Fruit fly (Drosophila melanogaster) whole organism, prepupa: ENCODE results near the gene Dhfr.

Source experiments
- CG10631 ChIP-seq: fragments of 200-800 bp; sonication (Bioruptor generic); optimal IDR thresholded peaks from 2 replicates; lab custom pipeline; 2016; ENCODE audit warnings: missing biosample characterization, missing genetic modification characterization
- CG10669 ChIP-seq: fragments of 200-800 bp; sonication (Bioruptor generic); optimal IDR thresholded peaks from 3 replicates; lab custom pipeline; 2018; ENCODE audit warnings: missing biosample characterization, mild to moderate bottlenecking, missing genetic modification characterization, moderate library complexity
- CG11294 ChIP-seq: fragments of 200-800 bp; sonication (Bioruptor generic); IDR thresholded peaks from 2 replicates; pipeline ENCODE4 v1.3.6; 2022; ENCODE audit warnings: missing biosample characterization, missing genetic modification characterization
- CG11762 ChIP-seq: fragments of 200-800 bp; sonication (Bioruptor generic); optimal IDR thresholded peaks from 3 replicates; lab custom pipeline; 2016; ENCODE audit warnings: missing biosample characterization, missing genetic modification characterization; ENCODE audit not compliant: insufficient read depth
- CG11902 ChIP-seq: fragments of 200-800 bp; sonication (Bioruptor generic); optimal IDR thresholded peaks from 3 replicates; lab custom pipeline; 2016; ENCODE audit warnings: missing biosample characterization, missing genetic modification characterization
- CG15336 ChIP-seq: fragments of 200-800 bp; sonication (Bioruptor generic); IDR thresholded peaks from 2 replicates; pipeline ENCODE4 v1.3.6; 2022; ENCODE audit warnings: missing biosample characterization, missing genetic modification characterization
- CG1621 ChIP-seq: fragments of 200-800 bp; sonication (Bioruptor generic); optimal IDR thresholded peaks from 3 replicates; lab custom pipeline; 2018; ENCODE audit warnings: missing biosample characterization, mild to moderate bottlenecking, missing genetic modification characterization
- CG16779 ChIP-seq: fragments of 200-800 bp; sonication (Bioruptor generic); optimal IDR thresholded peaks from 3 replicates; lab custom pipeline; 2017; ENCODE audit warnings: missing biosample characterization, mild to moderate bottlenecking, missing genetic modification characterization
- CG31627 ChIP-seq: fragments of 200-800 bp; sonication (Bioruptor generic); optimal IDR thresholded peaks from 3 replicates; lab custom pipeline; 2016; ENCODE audit warnings: missing biosample characterization, missing genetic modification characterization
- CG32006 ChIP-seq: fragments of 200-800 bp; sonication (Bioruptor generic); optimal IDR thresholded peaks from 3 replicates; lab custom pipeline; 2017; ENCODE audit warnings: missing biosample characterization, mild to moderate bottlenecking, missing genetic modification characterization
- CG34406 ChIP-seq: fragments of 200-800 bp; sonication (Bioruptor generic); optimal IDR thresholded peaks from 3 replicates; lab custom pipeline; 2016; ENCODE audit warnings: missing biosample characterization, missing genetic modification characterization
- CG4318 ChIP-seq: fragments of 200-800 bp; sonication (Bioruptor generic); optimal IDR thresholded peaks from 3 replicates; lab custom pipeline; 2017; ENCODE audit warnings: missing biosample characterization, mild to moderate bottlenecking, missing genetic modification characterization
- CG6276 ChIP-seq: fragments of 200-800 bp; sonication (Bioruptor generic); optimal IDR thresholded peaks from 2 replicates; lab custom pipeline; 2017; ENCODE audit warnings: missing biosample characterization, mild to moderate bottlenecking, missing genetic modification characterization
- CG6792 ChIP-seq: fragments of 200-800 bp; sonication (Bioruptor generic); optimal IDR thresholded peaks from 3 replicates; lab custom pipeline; 2016; ENCODE audit warnings: missing biosample characterization, missing genetic modification characterization
- CG6808 ChIP-seq: fragments of 200-800 bp; sonication (Bioruptor generic); optimal IDR thresholded peaks from 3 replicates; lab custom pipeline; 2017; ENCODE audit warnings: missing biosample characterization, missing genetic modification characterization, mild to moderate bottlenecking, moderate library complexity, missing genetic modification reagents
- CG6854 ChIP-seq: fragments of 200-800 bp; sonication (Bioruptor generic); optimal IDR thresholded peaks from 2 replicates; lab custom pipeline; 2017; ENCODE audit warnings: missing biosample characterization, mild to moderate bottlenecking, missing genetic modification characterization
- CG7368 ChIP-seq: fragments of 200-800 bp; sonication (Bioruptor generic); optimal IDR thresholded peaks from 3 replicates; lab custom pipeline; 2016; ENCODE audit warnings: missing biosample characterization, missing genetic modification characterization
- CG8119 ChIP-seq: fragments of 200-800 bp; sonication (Bioruptor generic); IDR thresholded peaks from 3 replicates; pipeline ENCODE4 v1.3.6; 2022; ENCODE audit warnings: missing biosample characterization, missing genetic modification characterization
- CG8632 ChIP-seq: fragments of 200-800 bp; sonication (Bioruptor generic); optimal IDR thresholded peaks from 3 replicates; lab custom pipeline; 2016; ENCODE audit warnings: missing biosample characterization, missing genetic modification characterization
- CG9139 ChIP-seq: fragments of 200-800 bp; sonication (Bioruptor generic); optimal IDR thresholded peaks from 3 replicates; lab custom pipeline; 2017; ENCODE audit warnings: missing biosample characterization, mild to moderate bottlenecking, missing genetic modification characterization
- Eip75B ChIP-seq: fragments of 200-800 bp; sonication (Bioruptor generic); optimal IDR thresholded peaks from 3 replicates; lab custom pipeline; 2016; ENCODE audit warnings: missing biosample characterization, missing genetic modification characterization
- Eip78C ChIP-seq: fragments of 200-800 bp; sonication (Bioruptor generic); peaks from one replicate; lab custom pipeline; 2016; ENCODE audit warnings: missing biosample characterization, missing genetic modification characterization
- Ets21C ChIP-seq: fragments of 200-800 bp; sonication (Bioruptor generic); optimal IDR thresholded peaks from 3 replicates; lab custom pipeline; 2016; ENCODE audit warnings: missing biosample characterization, missing genetic modification characterization
- Ets96B ChIP-seq: fragments of 200-800 bp; optimal IDR thresholded peaks from 2 replicates; lab custom pipeline; 2019; ENCODE audit warnings: missing biosample characterization, mild to moderate bottlenecking, missing genetic modification characterization, moderate library complexity
- Gug ChIP-seq: fragments of 200-800 bp; sonication (Bioruptor generic); IDR thresholded peaks from 2 replicates; pipeline ENCODE4 v1.3.6; 2022; ENCODE audit warnings: missing biosample characterization, missing genetic modification characterization
- Hr38 ChIP-seq: sonication (Bioruptor generic); optimal IDR thresholded peaks from 2 replicates; lab custom pipeline; 2016; ENCODE audit warnings: missing biosample characterization, missing genetic modification characterization
- Hr39 ChIP-seq: fragments of 200-800 bp; sonication (Bioruptor generic); optimal IDR thresholded peaks from 2 replicates; lab custom pipeline; 2016; ENCODE audit warnings: missing biosample characterization, missing genetic modification characterization
- Hr4 ChIP-seq: fragments of 200-800 bp; sonication (Bioruptor generic); optimal IDR thresholded peaks from 3 replicates; lab custom pipeline; 2016; ENCODE audit warnings: missing biosample characterization, missing genetic modification characterization
- Lpt ChIP-seq: fragments of 200-800 bp; sonication (Bioruptor generic); optimal IDR thresholded peaks from 3 replicates; lab custom pipeline; 2016; ENCODE audit warnings: missing biosample characterization, missing genetic modification characterization
- Met ChIP-seq: fragments of 200-800 bp; sonication (Bioruptor generic); optimal IDR thresholded peaks from 3 replicates; lab custom pipeline; 2016; ENCODE audit warnings: missing biosample characterization, missing genetic modification characterization
- Sox102F ChIP-seq: fragments of 200-800 bp; sonication (Bioruptor generic); optimal IDR thresholded peaks from 2 replicates; lab custom pipeline; 2016; ENCODE audit warnings: missing biosample characterization, mild to moderate bottlenecking, missing genetic modification characterization
- Sox15 ChIP-seq: fragments of 200-800 bp; sonication (Bioruptor generic); optimal IDR thresholded peaks from 3 replicates; lab custom pipeline; 2016; ENCODE audit warnings: missing biosample characterization, missing genetic modification characterization
- achi ChIP-seq: fragments of 200-800 bp; sonication (Bioruptor generic); optimal IDR thresholded peaks from 3 replicates; lab custom pipeline; 2016; ENCODE audit warnings: missing biosample characterization, missing genetic modification characterization
- acj6 ChIP-seq: fragments of 200-800 bp; sonication (Bioruptor generic); optimal IDR thresholded peaks from 3 replicates; lab custom pipeline; 2016; ENCODE audit warnings: missing biosample characterization, missing genetic modification characterization
- dac ChIP-seq: fragments of 200-800 bp; sonication (Bioruptor generic); optimal IDR thresholded peaks from 2 replicates; lab custom pipeline; 2017; ENCODE audit warnings: missing biosample characterization, mild to moderate bottlenecking, missing genetic modification characterization
- dsx ChIP-seq: fragments of 200-800 bp; optimal IDR thresholded peaks from 3 replicates; lab custom pipeline; 2019; ENCODE audit warnings: missing biosample characterization, mild to moderate bottlenecking, missing genetic modification characterization, moderate library complexity; ENCODE audit not compliant: poor library complexity, severe bottlenecking
- eg ChIP-seq: fragments of 200-800 bp; sonication (Bioruptor generic); IDR thresholded peaks from 3 replicates; pipeline ENCODE4 v1.3.6; 2022; ENCODE audit warnings: missing biosample characterization, missing genetic modification characterization
- esn ChIP-seq: fragments of 200-800 bp; sonication (Bioruptor generic); optimal IDR thresholded peaks from 2 replicates; lab custom pipeline; 2016; ENCODE audit warnings: missing biosample characterization, mild to moderate bottlenecking, missing genetic modification characterization, moderate library complexity
- fd85E ChIP-seq: fragments of 200-800 bp; sonication (Bioruptor generic); optimal IDR thresholded peaks from 3 replicates; lab custom pipeline; 2016; ENCODE audit warnings: missing biosample characterization, missing genetic modification characterization
- fkh ChIP-seq: fragments of 200-800 bp; sonication (Bioruptor generic); optimal IDR thresholded peaks from 3 replicates; lab custom pipeline; 2017; ENCODE audit warnings: missing biosample characterization, mild to moderate bottlenecking, missing genetic modification characterization, moderate library complexity
- net ChIP-seq: fragments of 200-800 bp; sonication (Bioruptor generic); optimal IDR thresholded peaks from 3 replicates; lab custom pipeline; 2016; ENCODE audit warnings: missing biosample characterization, missing genetic modification characterization
- pdm3 ChIP-seq: fragments of 200-800 bp; sonication (Bioruptor generic); optimal IDR thresholded peaks from 3 replicates; lab custom pipeline; 2016; ENCODE audit warnings: missing biosample characterization, missing genetic modification characterization
- salr ChIP-seq, 2 experiments: fragments of 200-800 bp; sonication (Bioruptor generic); optimal IDR thresholded peaks; 3 replicates each; lab custom pipeline; 2016 to 2018; ENCODE audit warnings: missing biosample characterization in 2 of 2, missing genetic modification characterization in 2 of 2, mild to moderate bottlenecking in 1 of 2
- ss ChIP-seq, 2 experiments: fragments of 200-800 bp; sonication (Bioruptor generic); optimal IDR thresholded peaks; 2 replicates in 1 of 2; 3 replicates in 1 of 2; lab custom pipeline; 2017 to 2018; ENCODE audit warnings: mild to moderate bottlenecking in 2 of 2, missing biosample characterization in 2 of 2, missing genetic modification characterization in 2 of 2, moderate library complexity in 1 of 2
- vri ChIP-seq: fragments of 200-800 bp; sonication (Bioruptor generic); optimal IDR thresholded peaks from 3 replicates; lab custom pipeline; 2016; ENCODE audit warnings: missing biosample characterization, mild to moderate bottlenecking, missing genetic modification characterization

The Dhfr gene

DNA sequence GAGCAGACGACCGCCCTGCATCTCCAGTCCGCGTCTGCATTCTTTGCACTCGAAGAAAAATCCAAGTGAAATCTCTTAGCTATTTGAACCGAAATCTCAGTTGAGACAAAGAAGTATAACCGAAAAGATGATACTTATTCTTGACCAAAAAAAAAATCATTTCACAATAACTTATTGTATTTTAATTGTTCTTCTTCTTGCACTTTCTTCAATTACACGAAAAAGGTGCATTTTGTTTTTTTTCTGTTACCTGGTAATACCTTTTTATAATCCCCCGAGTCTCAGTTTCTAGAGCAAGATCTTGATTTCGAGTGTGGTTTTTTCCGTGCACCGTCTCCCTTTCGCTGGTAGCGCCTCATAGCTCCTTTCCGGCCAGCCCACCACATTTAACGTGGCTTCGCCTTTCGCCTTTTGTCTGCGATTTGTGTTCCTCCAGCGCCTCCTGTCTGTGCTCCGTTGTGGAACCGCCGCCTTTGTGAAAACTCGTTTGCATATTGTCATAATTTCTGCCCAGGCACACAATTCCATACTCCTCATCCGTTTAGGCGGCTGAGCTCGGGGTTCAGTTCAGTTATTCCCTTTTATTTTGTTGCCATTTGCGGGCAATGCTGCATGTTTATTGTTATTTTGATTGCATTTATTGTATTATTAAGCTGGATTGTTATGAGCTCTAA is 45.9 kb downstream of the Dhfr start (continued):
- peak; percentile 65 for TF ChIP-seq CG1621 (tag; lab: Kevin White, UChicago)
- TF ChIP-seq Hr4: peak; percentile 59
- peak; percentile 53 for TF ChIP-seq CG34406 (GFP tag; lab: Kevin White, UChicago)
- peak; percentile 26 for TF ChIP-seq Sox15 (GFP tag; lab: Kevin White, UChicago)
- TF ChIP-seq Hr39 (GFP tag; lab: Kevin White, UChicago): peak; percentile 50
- peak; percentile 87 for TF ChIP-seq Lpt (GFP tag; lab: Kevin White, UChicago)
- TF ChIP-seq Ets96B (tag; lab: Kevin White, UChicago): peak; percentile 86
- peak; percentile 73 for TF ChIP-seq acj6
- peak; percentile 72 for TF ChIP-seq Met (GFP tag; lab: Kevin White, UChicago)
- TF ChIP-seq eg (GFP tag; lab: Robert Waterston, UW): no peak
- no peak for TF ChIP-seq fkh (GFP tag; lab: Kevin White, UChicago)
- peak; percentile 68 for TF ChIP-seq ss (GFP tag; optimal IDR thresholded peaks at IDR 0.05; lab: Kevin White, UChicago)
- no peak for TF ChIP-seq Ets21C (GFP tag; lab: Kevin White, UChicago)
- peak; percentile 41 for TF ChIP-seq CG31627 (GFP tag; lab: Kevin White, UChicago)
- TF ChIP-seq Hr38 (GFP tag; lab: Kevin White, UChicago): no peak
- no peak for TF ChIP-seq Gug
- peak; percentile 73 for TF ChIP-seq CG32006 (GFP tag; lab: Kevin White, UChicago)
- peak; percentile 82 for TF ChIP-seq CG6808 (GFP tag; lab: Kevin White, UChicago)
- no peak for TF ChIP-seq dac (GFP tag; lab: Kevin White, UChicago)
- peak; percentile 58 for TF ChIP-seq CG7368
- peak; percentile 80 for TF ChIP-seq CG10669
- TF ChIP-seq Sox102F (GFP tag; lab: Kevin White, UChicago): no peak
- TF ChIP-seq net (GFP tag; lab: Kevin White, UChicago): peak; percentile 69
- peak; percentile 39; the same call in 1 of the 2 replicates for TF ChIP-seq CG15336 (GFP tag; lab: Robert Waterston, UW)
- TF ChIP-seq esn: peak; percentile 58
- TF ChIP-seq dsx: peak; percentile 37
- peak; percentile 47 for TF ChIP-seq CG11902
- TF ChIP-seq Eip75B: peak; percentile 68
- peak; percentile 16 to 77 for TF ChIP-seq salr (GFP tag; optimal IDR thresholded peaks at IDR 0.05; lab: Kevin White, UChicago)
- peak; percentile 81 for TF ChIP-seq CG10631 (GFP tag; lab: Kevin White, UChicago)
- TF ChIP-seq CG6792 (GFP tag; lab: Kevin White, UChicago): peak; percentile 61
- TF ChIP-seq CG9139 (GFP tag; lab: Kevin White, UChicago): peak; percentile 48
- peak; percentile 73 for TF ChIP-seq CG11762
- peak; percentile 73 for TF ChIP-seq pdm3 (GFP tag; lab: Kevin White, UChicago)
- TF ChIP-seq, all 60 proteins: peak for 49

dm6 chr3R:16528429-16528828 is 47.5 kb downstream of the Dhfr start:
- no peak for TF ChIP-seq CG11294 (GFP tag; lab: Robert Waterston, UW)
- TF ChIP-seq CG16779: no peak
- no peak for TF ChIP-seq salr (GFP tag; optimal IDR thresholded peaks at IDR 0.05; lab: Kevin White, UChicago)
- no peak for TF ChIP-seq CG6276 (GFP tag; lab: Kevin White, UChicago)
- TF ChIP-seq Hr39 (GFP tag; lab: Kevin White, UChicago): no peak
- TF ChIP-seq CG15336 (GFP tag; lab: Robert Waterston, UW): no peak
- no peak for TF ChIP-seq vri (GFP tag; lab: Kevin White, UChicago)
- TF ChIP-seq CG34406 (GFP tag; lab: Kevin White, UChicago): no peak
- no peak for TF ChIP-seq CG8632 (GFP tag; lab: Kevin White, UChicago)
- no peak for TF ChIP-seq Eip78C
- no peak for TF ChIP-seq CG6854
- no peak for TF ChIP-seq fkh (GFP tag; lab: Kevin White, UChicago)
- TF ChIP-seq fd85E: no peak
- TF ChIP-seq Met (GFP tag; lab: Kevin White, UChicago): no peak
- no peak for TF ChIP-seq CG4318
- no peak for TF ChIP-seq ss (GFP tag; optimal IDR thresholded peaks at IDR 0.05; lab: Kevin White, UChicago)
- no peak for TF ChIP-seq CG8119 (GFP tag; lab: Robert Waterston, UW)
- TF ChIP-seq achi (GFP tag; lab: Kevin White, UChicago): no peak
- no peak for TF ChIP-seq CG9139 (GFP tag; lab: Kevin White, UChicago)
- TF ChIP-seq Eip75B: no peak
